Worm (Caenorhabditis elegans) whole organism, L4/young adult: ENCODE data around the gene fic-1.

Source experiments
- W03F9.2 ChIP-seq: fragments of 150-350 bp; optimal IDR thresholded peaks from 2 replicates; lab custom pipeline; 2014; ENCODE audit warnings: missing biosample characterization, missing genetic modification characterization
- him-1 ChIP-seq: sonication (generic microtip); optimal IDR thresholded peaks from 2 replicates; lab custom pipeline; 2016; ENCODE audit warnings: missing genotype, missing genetic modification reagents, missing genetic modification characterization, missing compliant biosample characterization

DNA sequence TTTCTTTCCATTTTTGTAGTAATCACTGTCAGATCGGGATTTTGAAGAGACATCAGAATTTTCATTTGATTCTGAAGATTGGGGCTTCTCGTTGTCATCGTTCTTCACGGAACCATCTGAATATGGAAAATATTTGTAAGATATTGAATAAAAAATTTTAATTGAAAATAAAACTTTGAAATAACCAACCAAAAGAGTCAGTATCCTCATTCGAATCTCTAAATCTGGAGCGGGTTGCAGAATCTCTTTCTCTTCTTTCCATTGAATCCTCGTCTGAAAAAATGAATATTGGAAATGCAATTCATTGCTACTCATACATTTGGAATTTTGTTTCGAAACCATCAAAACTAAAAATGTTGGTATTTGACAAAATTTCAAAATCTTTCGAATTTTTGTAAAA is 39.1 kb upstream of the fic-1 start:
- TF ChIP-seq him-1 (no peak), W03F9.2 (tag; lab: Kevin White, UChicago) (no peak)
